Fruit fly (Drosophila melanogaster) whole organism, embryonic: ENCODE measurements around the gene CG7810.
A peak's percentile ranks its signal among the peaks of the same experiment; 100 is the strongest.

Experiments used
- CG10959 ChIP-seq: fragments of 200-800 bp; sonication (Bioruptor generic); IDR thresholded peaks from 2 replicates; pipeline ENCODE4 v1.3.6; 2022; ENCODE audit warnings: missing biosample characterization, missing genetic modification characterization
- CG14441 ChIP-seq: fragments of 200-800 bp; sonication (Bioruptor generic); IDR thresholded peaks from 2 replicates; pipeline ENCODE4 v1.3.6; 2022; ENCODE audit warnings: missing biosample characterization, missing genetic modification characterization
- CG1647 ChIP-seq: fragments of 200-800 bp; sonication (Bioruptor generic); optimal IDR thresholded peaks from 3 replicates; lab custom pipeline; 2016; ENCODE audit warnings: missing biosample characterization, missing genetic modification characterization
- CG16779 ChIP-seq: fragments of 200-800 bp; sonication (Bioruptor generic); IDR thresholded peaks from 2 replicates; pipeline ENCODE4 v1.3.6; 2022; ENCODE audit warnings: missing biosample characterization, missing genetic modification characterization
- CG18764 ChIP-seq: fragments of 200-800 bp; sonication (Bioruptor generic); optimal IDR thresholded peaks from 3 replicates; lab custom pipeline; 2016; ENCODE audit warnings: missing biosample characterization, missing genetic modification characterization
- CG2120 ChIP-seq: fragments of 200-800 bp; sonication (Bioruptor generic); optimal IDR thresholded peaks from 3 replicates; lab custom pipeline; 2016; ENCODE audit warnings: missing biosample characterization, missing genetic modification characterization
- CG43689 ChIP-seq: fragments of 200-800 bp; sonication (Bioruptor generic); IDR thresholded peaks from 2 replicates; pipeline ENCODE4 v1.3.6; 2022; ENCODE audit warnings: missing biosample characterization, missing genetic modification characterization
- CG5180 ChIP-seq: fragments of 200-800 bp; sonication (Bioruptor generic); optimal IDR thresholded peaks from 3 replicates; lab custom pipeline; 2017; ENCODE audit warnings: missing biosample characterization, missing genetic modification characterization, mild to moderate bottlenecking, moderate library complexity, missing genetic modification reagents
- CG7556 ChIP-seq: fragments of 200-800 bp; sonication (Bioruptor generic); optimal IDR thresholded peaks from 2 replicates; lab custom pipeline; 2017; ENCODE audit warnings: missing biosample characterization, mild to moderate bottlenecking, missing genetic modification characterization
- CG8290 ChIP-seq, 3 experiments: fragments of 200-800 bp; sonication (Bioruptor generic); optimal IDR thresholded peaks; 2 replicates each; lab custom pipeline; 2016 to 2019; ENCODE audit warnings: missing biosample characterization in 3 of 3, missing genetic modification characterization in 3 of 3, mild to moderate bottlenecking in 2 of 3, moderate library complexity in 1 of 3
- Dad ChIP-seq: fragments of 200-800 bp; sonication (Bioruptor generic); optimal IDR thresholded peaks from 3 replicates; lab custom pipeline; 2016; ENCODE audit warnings: missing biosample characterization, missing genetic modification characterization
- Dip3 ChIP-seq: fragments of 200-800 bp; sonication (Bioruptor generic); optimal IDR thresholded peaks from 3 replicates; lab custom pipeline; 2016; ENCODE audit warnings: missing biosample characterization, missing genetic modification characterization
- Ets65A ChIP-seq: fragments of 200-800 bp; sonication (Bioruptor generic); peaks from one replicate; lab custom pipeline; 2016; ENCODE audit warnings: missing biosample characterization, missing genetic modification characterization
- GATAe ChIP-seq: fragments of 200-800 bp; sonication (Bioruptor generic); conservative IDR thresholded peaks from 2 replicates; pipeline ENCODE4 v1.3.6; 2022; ENCODE audit warnings: missing biosample characterization, missing genetic modification characterization
- HLH4C ChIP-seq: fragments of 200-800 bp; sonication (Bioruptor generic); IDR thresholded peaks from 3 replicates; pipeline ENCODE4 v1.3.6; 2022; ENCODE audit warnings: missing biosample characterization, missing genetic modification characterization; ENCODE audit not compliant: partially characterized antibody
- Hmr ChIP-seq: fragments of 200-800 bp; sonication (Bioruptor generic); optimal IDR thresholded peaks from 3 replicates; lab custom pipeline; 2017; ENCODE audit warnings: mild to moderate bottlenecking, missing biosample characterization, missing genetic modification reagents, missing genetic modification characterization
- Hr51 ChIP-seq, 2 experiments: fragments of 200-800 bp; sonication (Bioruptor generic); optimal IDR thresholded peaks; 2 replicates in 1 of 2; 3 replicates in 1 of 2; lab custom pipeline; 2016 to 2018; ENCODE audit warnings: missing biosample characterization in 2 of 2, missing genetic modification characterization in 2 of 2, mild to moderate bottlenecking in 1 of 2, moderate library complexity in 1 of 2
- Mes4 ChIP-seq: fragments of 200-800 bp; sonication (Bioruptor generic); optimal IDR thresholded peaks from 2 replicates; lab custom pipeline; 2016; ENCODE audit warnings: missing biosample characterization, missing genetic modification characterization
- PHDP ChIP-seq: fragments of 200-800 bp; sonication (Bioruptor generic); optimal IDR thresholded peaks from 3 replicates; lab custom pipeline; 2018; ENCODE audit warnings: missing biosample characterization, mild to moderate bottlenecking, missing genetic modification characterization, moderate library complexity
- Ravus ChIP-seq: fragments of 200-800 bp; sonication (Bioruptor generic); IDR thresholded peaks from 2 replicates; pipeline ENCODE4 v1.3.6; 2022; ENCODE audit warnings: missing biosample characterization, missing genetic modification characterization
- Stat92E ChIP-seq, 3 experiments: fragments of >200 bp in 2 of 3; fragments of 200-800 bp in 1 of 3; sonication (Bioruptor generic) in 1 of 3; optimal IDR thresholded peaks; 2 replicates each; lab custom pipeline; 2017 to 2019; ENCODE audit warnings: missing biosample characterization in 3 of 3, missing genetic modification characterization in 3 of 3, mild to moderate bottlenecking in 1 of 3, moderate library complexity in 1 of 3
- ase ChIP-seq: fragments of 200-800 bp; sonication (Bioruptor generic); IDR thresholded peaks from 3 replicates; pipeline ENCODE4 v1.3.6; 2022; ENCODE audit warnings: missing biosample characterization, missing genetic modification characterization
- bigmax ChIP-seq: fragments of 200-800 bp; sonication (Bioruptor generic); optimal IDR thresholded peaks from 2 replicates; lab custom pipeline; 2018; ENCODE audit warnings: missing biosample characterization, mild to moderate bottlenecking, missing genetic modification characterization
- bowl ChIP-seq: fragments of 200-800 bp; sonication (Bioruptor generic); IDR thresholded peaks from 2 replicates; pipeline ENCODE4 v1.3.6; 2022; ENCODE audit warnings: missing biosample characterization, missing genetic modification characterization
- cato ChIP-seq: fragments of 200-800 bp; sonication (Bioruptor generic); optimal IDR thresholded peaks from 2 replicates; lab custom pipeline; 2016; ENCODE audit warnings: missing biosample characterization, missing genetic modification characterization, borderline replicate concordance
- chif ChIP-seq, 2 experiments: fragments of 200-800 bp; sonication (Bioruptor generic); optimal IDR thresholded peaks; 3 replicates each; lab custom pipeline; 2016; ENCODE audit warnings: missing biosample characterization in 2 of 2, missing genetic modification characterization in 2 of 2
- chm ChIP-seq: fragments of 200-800 bp; sonication (Bioruptor generic); IDR thresholded peaks from 2 replicates; pipeline ENCODE4 v1.3.6; 2022; ENCODE audit warnings: missing biosample characterization, missing genetic modification characterization
- corto ChIP-seq: fragments of 200-800 bp; sonication (Bioruptor generic); optimal IDR thresholded peaks from 2 replicates; lab custom pipeline; 2016; ENCODE audit warnings: missing biosample characterization, mild to moderate bottlenecking, missing genetic modification characterization, moderate library complexity
- dpn ChIP-seq, 2 experiments: fragments of 200-800 bp; sonication (Bioruptor generic); optimal IDR thresholded peaks; 3 replicates each; lab custom pipeline; 2016; ENCODE audit warnings: missing biosample characterization in 2 of 2, missing genetic modification characterization in 2 of 2
- eve ChIP-seq, 2 experiments: fragments of >200 bp; optimal IDR thresholded peaks; 2 replicates each; lab custom pipeline; 2017; ENCODE audit warnings: missing biosample characterization in 2 of 2, missing genetic modification characterization in 2 of 2
- gcm2 ChIP-seq: fragments of 200-800 bp; sonication (Bioruptor generic); optimal IDR thresholded peaks from 2 replicates; lab custom pipeline; 2016; ENCODE audit warnings: missing biosample characterization, missing genetic modification characterization
- lmd ChIP-seq: fragments of 200-800 bp; sonication (Bioruptor generic); IDR thresholded peaks from 2 replicates; pipeline ENCODE4 v1.3.6; 2022; ENCODE audit warnings: missing biosample characterization, missing genetic modification characterization
- lov ChIP-seq, 2 experiments: fragments of 200-800 bp in 1 of 2; fragments of >200 bp in 1 of 2; sonication (Bioruptor generic) in 1 of 2; IDR thresholded peaks in 1 of 2; optimal IDR thresholded peaks in 1 of 2; 2 replicates in 1 of 2; 3 replicates in 1 of 2; pipeline versions ENCODE4 v1.3.6 to Lab custom; 2017 to 2022; ENCODE audit warnings: missing biosample characterization in 1 of 2, missing genetic modification characterization in 1 of 2
- nerfin-2 ChIP-seq: fragments of 200-800 bp; sonication (Bioruptor generic); IDR thresholded peaks from 2 replicates; pipeline ENCODE4 v1.3.6; 2022; ENCODE audit warnings: missing biosample characterization, missing genetic modification characterization; ENCODE audit not compliant: partially characterized antibody
- prd ChIP-seq, 3 experiments: fragments of >200 bp in 2 of 3; fragments of 200-800 bp in 1 of 3; sonication (Bioruptor generic) in 1 of 3; optimal IDR thresholded peaks in 2 of 3; IDR thresholded peaks in 1 of 3; 2 replicates in 2 of 3; 3 replicates in 1 of 3; pipeline versions ENCODE4 v1.3.6 to Lab custom; 2017 to 2022; ENCODE audit warnings: missing biosample characterization in 1 of 3, missing genetic modification characterization in 1 of 3
- ranshi ChIP-seq: fragments of 200-800 bp; sonication (Bioruptor generic); IDR thresholded peaks from 2 replicates; pipeline ENCODE4 v1.3.6; 2022; ENCODE audit warnings: missing biosample characterization, missing genetic modification characterization
- sd ChIP-seq: fragments of 200-800 bp; sonication (Bioruptor generic); optimal IDR thresholded peaks from 3 replicates; lab custom pipeline; 2018; ENCODE audit warnings: missing biosample characterization, mild to moderate bottlenecking, missing genetic modification characterization, moderate library complexity
- seq ChIP-seq: fragments of 200-800 bp; sonication (Bioruptor generic); IDR thresholded peaks from 2 replicates; pipeline ENCODE4 v1.3.6; 2022; ENCODE audit warnings: missing biosample characterization, missing genetic modification characterization
- sna ChIP-seq: fragments of 200-800 bp; sonication (Bioruptor generic); IDR thresholded peaks from 2 replicates; pipeline ENCODE4 v1.3.6; 2022; ENCODE audit warnings: missing biosample characterization, missing genetic modification characterization; ENCODE audit not compliant: partially characterized antibody
- ssp ChIP-seq: fragments of 200-800 bp; sonication (Bioruptor generic); IDR thresholded peaks from 2 replicates; pipeline ENCODE4 v1.3.6; 2022; ENCODE audit warnings: missing biosample characterization, missing genetic modification characterization
- stwl ChIP-seq: fragments of 200-800 bp; sonication (Bioruptor generic); optimal IDR thresholded peaks from 3 replicates; lab custom pipeline; 2018; ENCODE audit warnings: missing biosample characterization, mild to moderate bottlenecking, missing genetic modification characterization, moderate library complexity
- sug ChIP-seq: fragments of 200-800 bp; optimal IDR thresholded peaks from 2 replicates; lab custom pipeline; 2019; ENCODE audit warnings: missing biosample characterization, mild to moderate bottlenecking, missing genetic modification characterization, moderate library complexity
- tna ChIP-seq: fragments of 200-800 bp; sonication (Bioruptor generic); IDR thresholded peaks from 2 replicates; pipeline ENCODE4 v1.3.6; 2022; ENCODE audit warnings: missing biosample characterization, missing genetic modification characterization; ENCODE audit not compliant: partially characterized antibody
- toy ChIP-seq: fragments of 200-800 bp; sonication (Bioruptor generic); IDR thresholded peaks from 2 replicates; pipeline ENCODE4 v1.3.6; 2022; ENCODE audit warnings: missing biosample characterization, missing genetic modification characterization
- tx ChIP-seq: fragments of 200-800 bp; sonication (Bioruptor generic); optimal IDR thresholded peaks from 2 replicates; lab custom pipeline; 2016; ENCODE audit warnings: missing biosample characterization, missing genetic modification characterization
- unc-4 ChIP-seq: fragments of 200-800 bp; sonication (Bioruptor generic); IDR thresholded peaks from 2 replicates; pipeline ENCODE4 v1.3.6; 2022; ENCODE audit warnings: missing biosample characterization, missing genetic modification characterization; ENCODE audit not compliant: partially characterized antibody
- zfh2 ChIP-seq: fragments of 200-800 bp; sonication (Bioruptor generic); optimal IDR thresholded peaks from 2 replicates; lab custom pipeline; 2016; ENCODE audit warnings: missing biosample characterization, missing genetic modification characterization

The CG7810 gene

DNA sequence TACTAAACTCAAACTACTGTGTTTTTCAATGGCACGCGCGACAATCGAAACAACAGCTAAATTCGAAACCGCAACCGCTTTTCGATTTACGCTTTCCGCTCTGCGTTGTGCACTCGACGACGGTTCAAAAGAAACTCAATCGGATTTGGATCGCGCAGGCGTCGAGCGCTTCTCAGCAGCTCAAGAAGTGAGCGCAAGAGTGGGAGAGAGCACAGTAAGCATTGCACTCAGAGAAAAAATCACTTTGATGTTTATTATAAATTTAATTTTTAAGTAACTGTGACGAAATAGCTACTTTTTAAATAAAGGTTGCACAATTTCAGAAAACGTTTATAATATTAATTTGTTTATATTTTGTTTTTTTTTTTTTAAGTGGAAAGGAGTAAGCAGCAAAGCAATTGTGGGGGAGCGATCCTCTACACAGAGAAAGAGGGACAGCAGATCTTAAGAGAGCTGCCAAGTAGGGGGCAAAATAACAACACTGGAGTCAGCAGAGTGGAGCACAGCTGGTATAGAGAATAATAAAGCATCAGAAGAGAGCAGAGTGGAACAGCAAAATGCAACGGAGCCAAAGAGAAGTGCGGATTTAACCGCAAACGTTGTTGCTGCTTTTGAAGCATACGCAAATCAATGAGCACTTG is 33.3 kb downstream of the CG7810 start (continued):
- TF ChIP-seq Ets65A (GFP tag; lab: Kevin White, UChicago), result peak; percentile 98
- peak; percentile 92 for TF ChIP-seq CG1647
- TF ChIP-seq sug (tag; lab: Kevin White, UChicago), result peak; percentile 81
- TF ChIP-seq Dip3 (GFP tag; lab: Kevin White, UChicago), result peak; percentile 71
- TF ChIP-seq Hr51 (GFP tag; optimal IDR thresholded peaks at IDR 0.05; lab: Kevin White, UChicago), result peak; percentile 96 to 99
- TF ChIP-seq GATAe (GFP tag; lab: Robert Waterston, UW), result peak; percentile 78
- TF ChIP-seq lov (optimal IDR thresholded peaks at IDR 0.05; lab: Kevin White, UChicago), result no peak
- peak; percentile 99 for TF ChIP-seq lov (GFP tag; IDR thresholded peaks at IDR 0.05; lab: Robert Waterston, UW)
- peak; percentile 92 for TF ChIP-seq Ravus (GFP tag; lab: Robert Waterston, UW)
- TF ChIP-seq tna (GFP tag; lab: Robert Waterston, UW), result no peak; the same call in 1 of the 2 replicates
- TF ChIP-seq zfh2 (GFP tag; lab: Kevin White, UChicago), result peak; percentile 67
- TF ChIP-seq HLH4C (GFP tag; lab: Robert Waterston, UW), result no peak
- TF ChIP-seq ssp (GFP tag; lab: Robert Waterston, UW), result peak; percentile 95
- TF ChIP-seq Dad (GFP tag; lab: Kevin White, UChicago), result peak; percentile 89
- TF ChIP-seq corto (GFP tag; lab: Kevin White, UChicago), result peak; percentile 98
- peak; percentile 98 for TF ChIP-seq CG43689 (GFP tag; lab: Robert Waterston, UW)
- TF ChIP-seq cato (GFP tag; lab: Kevin White, UChicago), result peak; percentile 98
- TF ChIP-seq stwl (tag; lab: Kevin White, UChicago), result peak; percentile 90
- TF ChIP-seq lmd (GFP tag; lab: Robert Waterston, UW), result peak; percentile 98
- peak; percentile 93 for TF ChIP-seq CG16779 (GFP tag; lab: Robert Waterston, UW)
- TF ChIP-seq toy, result peak; percentile 94
- peak; percentile 93 for TF ChIP-seq CG2120 (GFP tag; lab: Kevin White, UChicago)
- no peak for TF ChIP-seq prd (optimal IDR thresholded peaks at IDR 0.05; lab: Kevin White, UChicago)
- peak; percentile 99 for TF ChIP-seq prd (GFP tag; IDR thresholded peaks at IDR 0.05; lab: Robert Waterston, UW)
- peak; percentile 99 for TF ChIP-seq chm (GFP tag; lab: Robert Waterston, UW)
- peak; percentile 98 for TF ChIP-seq bowl (GFP tag; lab: Robert Waterston, UW)
- peak; percentile 99 for TF ChIP-seq ase (GFP tag; lab: Robert Waterston, UW)
- TF ChIP-seq eve (GFP tag; optimal IDR thresholded peaks at IDR 0.05; lab: Kevin White, UChicago), result peak in 1 of 2 experiments; percentile 97
- TF ChIP-seq tx (GFP tag; lab: Kevin White, UChicago), result peak; percentile 79
- TF ChIP-seq sd (tag; lab: Kevin White, UChicago), result peak; percentile 87
- TF ChIP-seq CG10959 (GFP tag; lab: Robert Waterston, UW), result peak; percentile 99
- TF ChIP-seq nerfin-2, result no peak
- TF ChIP-seq unc-4, result no peak
- TF ChIP-seq PHDP (tag; lab: Kevin White, UChicago), result peak; percentile 98
- TF ChIP-seq Hmr (GFP tag; lab: Kevin White, UChicago), result peak; percentile 96
- peak; percentile 99 for TF ChIP-seq CG8290 (GFP tag; optimal IDR thresholded peaks at IDR 0.05; lab: Kevin White, UChicago)
- peak; percentile 40 to 92 for TF ChIP-seq CG8290 (tag; optimal IDR thresholded peaks at IDR 0.05; lab: Kevin White, UChicago)
- TF ChIP-seq CG7556 (GFP tag; lab: Kevin White, UChicago), result peak; percentile 98
- peak; percentile 96 for TF ChIP-seq CG18764 (GFP tag; lab: Kevin White, UChicago)
- peak; percentile 93 to 97 for TF ChIP-seq dpn (GFP tag; optimal IDR thresholded peaks at IDR 0.05; lab: Kevin White, UChicago)
- peak in 1 of 3 experiments; percentile 98 for TF ChIP-seq Stat92E (GFP tag; optimal IDR thresholded peaks at IDR 0.05; lab: Kevin White, UChicago)
- TF ChIP-seq CG5180, result peak; percentile 91
- peak; percentile 98 for TF ChIP-seq seq (GFP tag; lab: Robert Waterston, UW)
- TF ChIP-seq sna (GFP tag; lab: Robert Waterston, UW), result no peak
- peak; percentile 91 for TF ChIP-seq gcm2 (GFP tag; lab: Kevin White, UChicago)
- peak; percentile 98 for TF ChIP-seq CG14441 (GFP tag; lab: Robert Waterston, UW)
- TF ChIP-seq bigmax (GFP tag; lab: Kevin White, UChicago), result peak; percentile 61
- TF ChIP-seq ranshi (GFP tag; lab: Robert Waterston, UW), result peak; percentile 98
- TF ChIP-seq chif (GFP tag; optimal IDR thresholded peaks at IDR 0.05; lab: Kevin White, UChicago), result peak; percentile 90 to 96
- peak; percentile 94 for TF ChIP-seq Mes4 (GFP tag; lab: Kevin White, UChicago)
